Fruit fly (Drosophila melanogaster): ENCODE measurements around the gene futsch.

Gene futsch

DNA sequence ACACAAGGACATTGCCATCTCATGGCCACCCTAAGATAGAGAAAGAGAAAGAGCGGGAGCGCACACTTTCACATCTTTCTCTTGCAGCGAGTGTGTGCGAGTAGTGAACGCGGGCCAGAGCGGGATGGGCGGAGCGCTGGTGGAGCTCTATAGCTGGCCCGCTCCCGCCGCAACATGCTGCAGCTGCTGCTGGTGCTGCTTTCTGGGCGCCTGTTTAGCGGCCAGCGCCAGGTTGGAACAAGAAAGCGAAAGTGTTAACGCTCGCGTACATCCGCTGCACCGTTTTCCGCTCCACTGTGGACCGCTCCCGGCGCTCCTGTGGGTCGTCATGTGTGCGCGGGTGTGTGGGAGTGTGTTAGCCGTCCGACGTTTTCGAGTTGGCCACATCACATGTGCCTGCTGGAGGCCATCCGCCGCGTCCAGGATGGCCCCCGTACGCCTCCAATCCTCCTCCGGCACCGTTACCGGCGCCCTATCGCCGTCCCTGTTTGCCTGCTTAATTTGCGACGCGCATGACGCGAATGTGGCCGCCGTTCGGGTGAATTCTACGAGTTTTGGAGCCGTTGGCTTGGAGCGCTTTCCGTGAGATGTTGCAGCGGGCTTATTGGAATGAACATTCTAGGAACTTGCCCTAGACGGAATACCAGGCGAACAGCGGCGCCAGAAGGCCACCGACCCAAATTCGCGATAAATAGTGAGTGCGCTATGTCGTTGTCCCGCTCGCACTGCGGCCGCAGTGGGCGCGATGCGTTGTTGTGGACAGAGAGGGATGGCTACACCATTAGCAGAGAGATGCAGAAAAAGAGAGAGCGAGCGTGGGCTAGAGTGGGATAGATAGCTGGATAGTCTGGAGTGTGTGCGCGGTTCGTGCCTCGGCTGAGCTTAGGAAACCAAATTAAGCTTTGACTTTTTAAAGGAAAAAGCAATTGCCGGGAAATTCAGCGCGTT, 9.5 kb upstream of the futsch start (continued):
- peak; percentile 13 for TF ChIP-seq CrebB (tag; optimal IDR thresholded peaks at IDR 0.05)
- no peak; the same call in 1 of the 2 replicates for TF ChIP-seq CG6689 (GFP tag; IDR thresholded peaks at IDR 0.05)
- no peak for TF ChIP-seq Vsx1 (GFP tag; optimal IDR thresholded peaks at IDR 0.05)
- TF ChIP-seq Ravus (GFP tag; IDR thresholded peaks at IDR 0.05), result no peak
- TF ChIP-seq Jarid2 (GFP tag; optimal IDR thresholded peaks at IDR 0.05), result no peak
- peak; percentile 79; the same call in 3 of the 4 replicates for TF ChIP-seq chinmo (GFP tag; IDR thresholded peaks at IDR 0.05; ENCODE audit: partially characterized antibody)
- peak; percentile 99 for TF ChIP-seq CG1832 (GFP tag; optimal IDR thresholded peaks at IDR 0.05)
- peak; percentile 30 for TF ChIP-seq Hey (tag; optimal IDR thresholded peaks at IDR 0.05)
- TF ChIP-seq CG31224 (GFP tag; IDR thresholded peaks at IDR 0.05), result peak; percentile 99
- TF ChIP-seq pho (GFP tag; optimal IDR thresholded peaks at IDR 0.05), result no peak
- peak; percentile 32 for TF ChIP-seq CG1529 (GFP tag; optimal IDR thresholded peaks at IDR 0.05)
- TF ChIP-seq Spps (tag; optimal IDR thresholded peaks at IDR 0.05), result no peak
- no peak for TF ChIP-seq Meics (GFP tag; optimal IDR thresholded peaks at IDR 0.05)
- no peak for TF ChIP-seq Fer2 (tag; optimal IDR thresholded peaks at IDR 0.05)
- TF ChIP-seq Rfx (GFP tag; IDR thresholded peaks at IDR 0.05), result peak; percentile 27
- peak; percentile 3 for TF ChIP-seq CG8924 (tag; optimal IDR thresholded peaks at IDR 0.05)
- no peak for TF ChIP-seq CG11696 (GFP tag; IDR thresholded peaks at IDR 0.05)
- no peak for TF ChIP-seq ham (GFP tag; IDR thresholded peaks at IDR 0.05)
- no peak for TF ChIP-seq NFAT (GFP tag; IDR thresholded peaks at IDR 0.05)
- TF ChIP-seq her (GFP tag; optimal IDR thresholded peaks at IDR 0.05), result no peak
- TF ChIP-seq D19A (tag; optimal IDR thresholded peaks at IDR 0.05), result no peak
- no peak for TF ChIP-seq Xbp1 (GFP tag; optimal IDR thresholded peaks at IDR 0.05)
- no peak for TF ChIP-seq CG9817 (tag; optimal IDR thresholded peaks at IDR 0.05)
- no peak for TF ChIP-seq CG12744 (GFP tag; optimal IDR thresholded peaks at IDR 0.05)
- TF ChIP-seq Optix (GFP tag; IDR thresholded peaks at IDR 0.05), result no peak
- peak; percentile 47 for TF ChIP-seq CG33557 (GFP tag; optimal IDR thresholded peaks at IDR 0.05)
- no peak for TF ChIP-seq CG3281 (GFP tag; optimal IDR thresholded peaks at IDR 0.05)
- peak; percentile 19; the same call in 1 of the 2 replicates for TF ChIP-seq vvl (GFP tag; IDR thresholded peaks at IDR 0.05)
- peak; percentile 60 for TF ChIP-seq CG8290 (GFP tag; optimal IDR thresholded peaks at IDR 0.05)
- TF ChIP-seq CG8290 (tag; optimal IDR thresholded peaks at IDR 0.05), result peak in 1 of 2 experiments; percentile 85
- no peak for TF ChIP-seq prd (optimal IDR thresholded peaks at IDR 0.05)
- no peak for TF ChIP-seq prd (GFP tag; IDR thresholded peaks at IDR 0.05)
- TF ChIP-seq amos (GFP tag; IDR thresholded peaks at IDR 0.05; ENCODE audit: partially characterized antibody), result peak; percentile 17; the same call in 1 of the 2 replicates
- no peak; the same call in 1 of the 2 replicates for TF ChIP-seq CG32767 (GFP tag; IDR thresholded peaks at IDR 0.05)
- no peak for TF ChIP-seq CG30403 (GFP tag; optimal IDR thresholded peaks at IDR 0.05)
- TF ChIP-seq CG8388 (GFP tag; optimal IDR thresholded peaks at IDR 0.05), result no peak
- TF ChIP-seq lbe (GFP tag; optimal IDR thresholded peaks at IDR 0.05), result no peak
- TF ChIP-seq Ssrp (tag; optimal IDR thresholded peaks at IDR 0.05), result no peak
- peak; percentile 13 for TF ChIP-seq CHES-1-like (GFP tag; optimal IDR thresholded peaks at IDR 0.05)
- TF ChIP-seq ATbp (GFP tag; optimal IDR thresholded peaks at IDR 0.05), result peak; percentile 7
- no peak for TF ChIP-seq hth (optimal IDR thresholded peaks at IDR 0.05)
- TF ChIP-seq CG7556 (GFP tag; optimal IDR thresholded peaks at IDR 0.05), result no peak
- TF ChIP-seq CG1602 (GFP tag; optimal IDR thresholded peaks at IDR 0.05), result no peak
- TF ChIP-seq twi (tag; optimal IDR thresholded peaks at IDR 0.05), result peak; percentile 7
- TF ChIP-seq Dll (GFP tag; IDR thresholded peaks at IDR 0.05; ENCODE audit: partially characterized antibody), result 0 out of 4 replicates have a peak, but pooled peaks have one; percentile 27
- no peak for TF ChIP-seq ase (GFP tag; IDR thresholded peaks at IDR 0.05)
- TF ChIP-seq CG30431 (GFP tag; optimal IDR thresholded peaks at IDR 0.05), result no peak
- TF ChIP-seq zfh2 (GFP tag; optimal IDR thresholded peaks at IDR 0.05), result no peak
- TF ChIP-seq NC2β (GFP tag; optimal IDR thresholded peaks at IDR 0.05), result no peak
- 0 out of 3 replicates have a peak, but pooled peaks have one; percentile 18 for TF ChIP-seq CG2199 (GFP tag; IDR thresholded peaks at IDR 0.05)

Measured in whole organism, embryonic.